Worm (Caenorhabditis elegans): ENCODE data around the gene tftc-3.

Gene tftc-3

DNA sequence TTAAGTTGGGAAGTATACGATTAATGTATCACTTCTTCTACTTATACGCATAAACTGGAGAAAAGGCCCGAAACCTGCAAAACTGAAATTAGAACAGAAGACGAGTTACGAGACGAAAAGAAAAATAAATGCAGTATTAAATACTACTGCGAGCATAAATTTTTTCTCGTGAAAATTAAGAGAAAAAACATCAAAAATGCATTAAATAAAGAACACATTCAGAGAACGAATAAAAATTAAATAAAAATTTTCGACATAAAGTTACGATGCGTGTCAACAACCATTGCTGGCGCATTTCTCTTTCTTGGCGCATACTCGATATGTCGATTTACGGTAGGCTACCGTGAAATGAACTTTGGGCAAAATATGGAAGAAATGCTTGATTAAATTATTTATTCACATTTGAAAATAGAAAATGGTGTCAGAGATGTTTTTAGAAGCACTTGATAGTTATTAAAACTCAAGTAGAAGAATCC lies 5.2 kb downstream of the tftc-3 start, which contains the start of the genes ZK856.19 and ZK856.11 (continued):
- TF ChIP-seq unc-62 (GFP tag; optimal IDR thresholded peaks at IDR 0.05) (no peak), daf-12 (tag; optimal IDR thresholded peaks at IDR 0.05) (no peak), lsy-12 (tag; optimal IDR thresholded peaks at IDR 0.05) (peak; percentile 68), ztf-4 (tag; optimal IDR thresholded peaks at IDR 0.05) (no peak), pqm-1 (tag; optimal IDR thresholded peaks at IDR 0.05) (peak; percentile 30), R02D3.7 (tag; optimal IDR thresholded peaks at IDR 0.05) (peak; percentile 86)

DNA sequence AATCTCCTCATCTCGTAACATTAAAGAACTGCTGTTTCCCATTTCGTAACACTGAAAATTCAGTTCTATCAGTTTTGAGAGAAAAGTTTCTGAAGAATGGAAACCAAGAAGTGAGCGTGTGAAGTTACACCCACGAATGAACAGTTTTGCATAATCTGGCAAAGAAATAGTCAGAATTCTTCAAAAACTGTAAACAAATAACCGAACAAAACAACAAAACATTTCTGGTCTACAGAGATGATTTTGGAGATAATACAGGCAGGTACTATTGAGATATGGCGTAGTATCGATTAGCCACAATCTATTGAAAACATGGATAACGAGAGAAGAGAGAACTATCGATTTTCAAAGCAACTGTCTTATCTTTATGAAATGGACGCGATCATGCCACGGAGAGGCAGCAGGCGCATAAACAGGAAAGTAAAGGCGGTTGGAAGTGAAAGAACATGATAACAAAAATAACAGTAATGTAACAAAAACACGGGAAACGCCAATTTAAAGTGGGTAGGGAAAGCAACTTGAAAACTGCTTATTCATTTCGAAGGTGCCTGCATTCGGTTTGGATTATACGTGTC lies 6.6 kb downstream of the tftc-3 start, which contains the start of gene chpf-1:
Gene chpf-1 (minus strand): TSS at position 51 of the 575 bp plus-strand sequence.
- TF ChIP-seq fkh-10 (GFP tag; optimal IDR thresholded peaks at IDR 0.05) = no peak
- TF ChIP-seq unc-39 (tag; optimal IDR thresholded peaks at IDR 0.05) = no peak
- no peak for TF ChIP-seq unc-62 (GFP tag; optimal IDR thresholded peaks at IDR 0.05)
- no peak for TF ChIP-seq pha-4 (tag; optimal IDR thresholded peaks at IDR 0.05)
- TF ChIP-seq nhr-67 (tag; optimal IDR thresholded peaks at IDR 0.05) = no peak
- TF ChIP-seq ceh-16 (tag; optimal IDR thresholded peaks at IDR 0.05) = no peak
- TF ChIP-seq egl-5 (tag; optimal IDR thresholded peaks at IDR 0.05) = no peak
- TF ChIP-seq aly-2 (tag; optimal IDR thresholded peaks at IDR 0.05) = no peak
- TF ChIP-seq eor-1 (tag; optimal IDR thresholded peaks at IDR 0.05) = no peak
- no peak for TF ChIP-seq ceh-9 (tag; optimal IDR thresholded peaks at IDR 0.05)
- no peak for TF ChIP-seq nhr-11 (tag; optimal IDR thresholded peaks at IDR 0.05)
- no peak for TF ChIP-seq ama-1 (optimal IDR thresholded peaks at IDR 0.05)
- no peak for TF ChIP-seq ZK546.5 (tag; optimal IDR thresholded peaks at IDR 0.05)
- no peak for TF ChIP-seq mdl-1 (tag; optimal IDR thresholded peaks at IDR 0.05)
- no peak for TF ChIP-seq elt-1 (tag; optimal IDR thresholded peaks at IDR 0.05)
- TF ChIP-seq mml-1 (tag; optimal IDR thresholded peaks at IDR 0.05) = no peak
- TF ChIP-seq nhr-12 (tag; optimal IDR thresholded peaks at IDR 0.05) = no peak
- no peak for TF ChIP-seq lin-39 (tag; optimal IDR thresholded peaks at IDR 0.05)
- TF ChIP-seq elt-3 (tag; optimal IDR thresholded peaks at IDR 0.05) = peak in 1 of 3 experiments; percentile 14
- TF ChIP-seq nhr-237 (tag; optimal IDR thresholded peaks at IDR 0.05) = no peak
- peak; percentile 34 for TF ChIP-seq nhr-43 (tag; optimal IDR thresholded peaks at IDR 0.05; ENCODE audit: poor library complexity, severe bottlenecking)
- TF ChIP-seq nhr-76 (tag; optimal IDR thresholded peaks at IDR 0.05) = no peak
- no peak for TF ChIP-seq ceh-82 (tag; optimal IDR thresholded peaks at IDR 0.05)
- peak; percentile 91 for TF ChIP-seq pqm-1 (tag; optimal IDR thresholded peaks at IDR 0.05)
- TF ChIP-seq ztf-11 (tag; optimal IDR thresholded peaks at IDR 0.05) = no peak
- peak; percentile 41 for TF ChIP-seq snpc-4 (tag; optimal IDR thresholded peaks at IDR 0.05)
- TF ChIP-seq egl-27 (tag; optimal IDR thresholded peaks at IDR 0.05) = no peak
- no peak for TF ChIP-seq jun-1 (tag; optimal IDR thresholded peaks at IDR 0.05)
- TF ChIP-seq skn-1 (tag; optimal IDR thresholded peaks at IDR 0.05) = no peak
- TF ChIP-seq tbx-2 (tag; optimal IDR thresholded peaks at IDR 0.05) = no peak
- TF ChIP-seq lin-15B (tag; optimal IDR thresholded peaks at IDR 0.05) = no peak
- no peak for TF ChIP-seq fkh-2 (tag; optimal IDR thresholded peaks at IDR 0.05)
- no peak for TF ChIP-seq zag-1 (tag; optimal IDR thresholded peaks at IDR 0.05)
- TF ChIP-seq R02D3.7 (tag; optimal IDR thresholded peaks at IDR 0.05) = no peak
- TF ChIP-seq nhr-28 (tag; optimal IDR thresholded peaks at IDR 0.05) = no peak
- TF ChIP-seq lsy-12 (tag; optimal IDR thresholded peaks at IDR 0.05) = no peak
- TF ChIP-seq nhr-25 (tag; optimal IDR thresholded peaks at IDR 0.05) = no peak
- TF ChIP-seq ceh-28 (tag; optimal IDR thresholded peaks at IDR 0.05) = peak; percentile 86
- no peak for TF ChIP-seq daf-12 (tag; optimal IDR thresholded peaks at IDR 0.05)
- TF ChIP-seq nhr-23 (tag; optimal IDR thresholded peaks at IDR 0.05) = peak; percentile 42
- TF ChIP-seq ztf-4 (tag; optimal IDR thresholded peaks at IDR 0.05) = no peak
- no peak for TF ChIP-seq nhr-77 (tag; optimal IDR thresholded peaks at IDR 0.05)
- TF ChIP-seq sea-2 (GFP tag; optimal IDR thresholded peaks at IDR 0.05) = no peak
- no peak for TF ChIP-seq hmg-11 (tag; optimal IDR thresholded peaks at IDR 0.05)
- no peak for TF ChIP-seq fos-1 (tag; optimal IDR thresholded peaks at IDR 0.05)
- peak; percentile 77 for TF ChIP-seq elt-2 (tag; optimal IDR thresholded peaks at IDR 0.05)
- no peak for TF ChIP-seq nfya-1 (tag; optimal IDR thresholded peaks at IDR 0.05; ENCODE audit: insufficient read depth)
